Worm (Caenorhabditis elegans): ENCODE results near the gene ags-3.

ce11 chrX:5254894-5255293 is 48.5 kb downstream of the ags-3 start, which contains the start of gene nspg-13:
- no peak for TF ChIP-seq elt-3 (tag; optimal IDR thresholded peaks at IDR 0.05)
- no peak for TF ChIP-seq unc-62 (GFP tag; optimal IDR thresholded peaks at IDR 0.05)
- no peak for TF ChIP-seq nhr-237 (tag; optimal IDR thresholded peaks at IDR 0.05)
- TF ChIP-seq nhr-12 (tag; optimal IDR thresholded peaks at IDR 0.05) = no peak
- TF ChIP-seq sem-2 (GFP tag; optimal IDR thresholded peaks at IDR 0.05) = no peak
- TF ChIP-seq snpc-4 (tag; optimal IDR thresholded peaks at IDR 0.05) = no peak
- no peak for TF ChIP-seq unc-39 (tag; optimal IDR thresholded peaks at IDR 0.05)
- no peak for TF ChIP-seq ztf-11 (tag; optimal IDR thresholded peaks at IDR 0.05)
- no peak for TF ChIP-seq cnd-1 (tag; optimal IDR thresholded peaks at IDR 0.05)
- TF ChIP-seq nhr-76 (tag; optimal IDR thresholded peaks at IDR 0.05) = no peak
- no peak for TF ChIP-seq elt-1 (tag; optimal IDR thresholded peaks at IDR 0.05; ENCODE audit: borderline replicate concordance, insufficient read depth)

Measured in whole organism, mixed stage, embryonic.